Worm (Caenorhabditis elegans) whole organism, L1 larva: ENCODE measurements around the gene rft-2.

Experiments used
- C04F5.9 ChIP-seq: sonication (generic microtip); optimal IDR thresholded peaks from 2 replicates; lab custom pipeline; 2016; ENCODE audit warnings: missing genetic modification characterization, missing compliant biosample characterization
- C16A3.4 ChIP-seq: fragments of 150-350 bp; optimal IDR thresholded peaks from 2 replicates; lab custom pipeline; 2014; ENCODE audit warnings: missing biosample characterization, missing genetic modification characterization
- C34B4.2 ChIP-seq: sonication (generic microtip); optimal IDR thresholded peaks from 2 replicates; lab custom pipeline; 2017; ENCODE audit warnings: mild to moderate bottlenecking, missing genetic modification characterization, missing compliant biosample characterization
- F16B12.6 ChIP-seq: fragments of 150-350 bp; optimal IDR thresholded peaks from 2 replicates; lab custom pipeline; 2014; ENCODE audit warnings: missing biosample characterization, missing genetic modification characterization
- alr-1 ChIP-seq: fragments of 200-800 bp; sonication (Bioruptor generic); optimal IDR thresholded peaks from 2 replicates; lab custom pipeline; 2018; ENCODE audit warnings: borderline replicate concordance, mild to moderate bottlenecking, missing genetic modification characterization, missing compliant biosample characterization
- aly-2 ChIP-seq: fragments of 150-350 bp; optimal IDR thresholded peaks from 2 replicates; lab custom pipeline; 2014; ENCODE audit warnings: missing biosample characterization, missing genetic modification characterization
- ama-1 ChIP-seq: fragments of 150-350 bp; optimal IDR thresholded peaks from 2 replicates; lab custom pipeline; 2014
- blmp-1 ChIP-seq: fragments of 150-350 bp; optimal IDR thresholded peaks from 2 replicates; lab custom pipeline; 2014; ENCODE audit warnings: missing biosample characterization, missing genetic modification characterization
- ceh-63 ChIP-seq: fragments of 200-800 bp; sonication (Bioruptor generic); optimal IDR thresholded peaks from 2 replicates; lab custom pipeline; 2018; ENCODE audit warnings: mild to moderate bottlenecking, missing genetic modification characterization, missing compliant biosample characterization
- ceh-82 ChIP-seq, 3 experiments: fragments of 150-350 bp in 1 of 3; sonication (generic microtip) in 2 of 3; optimal IDR thresholded peaks; 2 replicates each; lab custom pipeline; 2014 to 2017; ENCODE audit warnings: missing biosample characterization in 3 of 3, missing genetic modification characterization in 3 of 3
- ces-1 ChIP-seq: fragments of 150-350 bp; optimal IDR thresholded peaks from 2 replicates; lab custom pipeline; 2014; ENCODE audit warnings: missing biosample characterization, missing genetic modification reagents, missing genetic modification characterization
- dpl-1 ChIP-seq, 3 experiments: fragments of 150-350 bp in 2 of 3; sonication (generic microtip) in 1 of 3; optimal IDR thresholded peaks; 2 replicates each; lab custom pipeline; 2014 to 2017; ENCODE audit warnings: missing biosample characterization in 3 of 3, missing genetic modification characterization in 3 of 3, missing genetic modification reagents in 3 of 3
- dsc-1 ChIP-seq: sonication (generic microtip); optimal IDR thresholded peaks from 2 replicates; lab custom pipeline; 2016; ENCODE audit warnings: mild to moderate bottlenecking, missing genetic modification characterization, missing compliant biosample characterization
- egl-27 ChIP-seq, 2 experiments: fragments of 150-350 bp in 1 of 2; sonication (generic microtip); optimal IDR thresholded peaks; 3 replicates each; lab custom pipeline; 2017 to 2018; ENCODE audit warnings: missing biosample characterization in 2 of 2, missing genetic modification characterization in 2 of 2, missing genetic modification reagents in 2 of 2
- ets-5 ChIP-seq: fragments of 200-800 bp; sonication (Bioruptor generic); IDR thresholded peaks from 2 replicates; pipeline ENCODE4 v1.3.6; 2022; ENCODE audit warnings: missing genetic modification characterization, missing compliant biosample characterization
- fos-1 ChIP-seq: fragments of 150-350 bp; optimal IDR thresholded peaks from 2 replicates; lab custom pipeline; 2014; ENCODE audit warnings: missing biosample characterization, missing genetic modification characterization
- hpl-2 ChIP-seq: fragments of 150-350 bp; optimal IDR thresholded peaks from 2 replicates; lab custom pipeline; 2014; ENCODE audit warnings: missing biosample characterization, missing genetic modification reagents, missing genetic modification characterization
- jun-1 ChIP-seq: fragments of 150-350 bp; optimal IDR thresholded peaks from 2 replicates; lab custom pipeline; 2014; ENCODE audit warnings: missing biosample characterization, missing genetic modification reagents, missing genetic modification characterization
- lin-15B ChIP-seq: fragments of 150-350 bp; sonication (generic microtip); optimal IDR thresholded peaks from 3 replicates; lab custom pipeline; 2014; ENCODE audit warnings: missing biosample characterization, missing genetic modification characterization
- lin-39 ChIP-seq: fragments of 150-350 bp; optimal IDR thresholded peaks from 2 replicates; lab custom pipeline; 2014; ENCODE audit warnings: missing biosample characterization, missing genetic modification reagents, missing genetic modification characterization
- lir-3 ChIP-seq: sonication (generic microtip); optimal IDR thresholded peaks from 2 replicates; lab custom pipeline; 2016; ENCODE audit warnings: mild to moderate bottlenecking, missing genetic modification characterization, moderate library complexity, missing compliant biosample characterization; ENCODE audit not compliant: poor library complexity
- lsy-2 ChIP-seq, 2 experiments: fragments of 150-350 bp; optimal IDR thresholded peaks; 2 replicates each; lab custom pipeline; 2014; ENCODE audit warnings: missing biosample characterization in 2 of 2, missing genetic modification characterization in 2 of 2
- nhr-20 ChIP-seq: sonication (generic microtip); optimal IDR thresholded peaks from 2 replicates; lab custom pipeline; 2016; ENCODE audit warnings: mild to moderate bottlenecking, missing genetic modification characterization, missing compliant biosample characterization
- nhr-237 ChIP-seq: fragments of 150-350 bp; optimal IDR thresholded peaks from 2 replicates; lab custom pipeline; 2014; ENCODE audit warnings: missing biosample characterization, missing genetic modification characterization
- nhr-28 ChIP-seq: fragments of 150-350 bp; optimal IDR thresholded peaks from 2 replicates; lab custom pipeline; 2014; ENCODE audit warnings: missing biosample characterization, missing genetic modification characterization
- nhr-47 ChIP-seq: sonication (generic microtip); optimal IDR thresholded peaks from 2 replicates; lab custom pipeline; 2016; ENCODE audit warnings: mild to moderate bottlenecking, missing genetic modification characterization, moderate library complexity, missing compliant biosample characterization
- nhr-71 ChIP-seq: sonication (generic microtip); optimal IDR thresholded peaks from 2 replicates; lab custom pipeline; 2016; ENCODE audit warnings: mild to moderate bottlenecking, missing genetic modification characterization, moderate library complexity, missing compliant biosample characterization
- nhr-76 ChIP-seq: sonication (generic microtip); optimal IDR thresholded peaks from 2 replicates; lab custom pipeline; 2017; ENCODE audit warnings: missing biosample characterization, missing genetic modification characterization
- skn-1 ChIP-seq: fragments of 150-350 bp; optimal IDR thresholded peaks from 2 replicates; lab custom pipeline; 2014; ENCODE audit warnings: missing biosample characterization, missing genetic modification characterization
- snpc-4 ChIP-seq: fragments of 150-350 bp; optimal IDR thresholded peaks from 2 replicates; lab custom pipeline; 2014; ENCODE audit warnings: missing biosample characterization, missing genetic modification characterization
- sox-4 ChIP-seq: sonication (generic microtip); optimal IDR thresholded peaks from 2 replicates; lab custom pipeline; 2016; ENCODE audit warnings: missing genetic modification characterization, missing compliant biosample characterization
- sup-37 ChIP-seq: fragments of 200-800 bp; sonication (Bioruptor generic); optimal IDR thresholded peaks from 2 replicates; lab custom pipeline; 2018; ENCODE audit warnings: mild to moderate bottlenecking, missing genetic modification characterization, missing compliant biosample characterization
- swsn-7 ChIP-seq: sonication (generic microtip); optimal IDR thresholded peaks from 2 replicates; lab custom pipeline; 2016; ENCODE audit warnings: missing genetic modification characterization, missing compliant biosample characterization
- tbx-2 ChIP-seq: sonication (generic microtip); optimal IDR thresholded peaks from 2 replicates; lab custom pipeline; 2016; ENCODE audit warnings: missing genetic modification characterization, missing compliant biosample characterization
- unc-130 ChIP-seq: fragments of 150-350 bp; optimal IDR thresholded peaks from 2 replicates; lab custom pipeline; 2017; ENCODE audit warnings: missing biosample characterization, missing genetic modification characterization, inconsistent platforms
- unc-98 ChIP-seq: fragments of 200-800 bp; sonication (Bioruptor generic); IDR thresholded peaks from 2 replicates; pipeline ENCODE4 v1.3.6; 2022; ENCODE audit warnings: missing genetic modification characterization, missing compliant biosample characterization
- zag-1 ChIP-seq: fragments of 150-350 bp; optimal IDR thresholded peaks from 2 replicates; lab custom pipeline; 2014; ENCODE audit warnings: missing biosample characterization, missing genetic modification characterization
- ztf-11 ChIP-seq, 2 experiments: sonication (generic microtip); optimal IDR thresholded peaks; 2 replicates each; lab custom pipeline; 2016 to 2017; ENCODE audit warnings: missing genetic modification characterization in 2 of 2, missing biosample characterization in 1 of 2, missing compliant biosample characterization in 1 of 2

The rft-2 gene

DNA sequence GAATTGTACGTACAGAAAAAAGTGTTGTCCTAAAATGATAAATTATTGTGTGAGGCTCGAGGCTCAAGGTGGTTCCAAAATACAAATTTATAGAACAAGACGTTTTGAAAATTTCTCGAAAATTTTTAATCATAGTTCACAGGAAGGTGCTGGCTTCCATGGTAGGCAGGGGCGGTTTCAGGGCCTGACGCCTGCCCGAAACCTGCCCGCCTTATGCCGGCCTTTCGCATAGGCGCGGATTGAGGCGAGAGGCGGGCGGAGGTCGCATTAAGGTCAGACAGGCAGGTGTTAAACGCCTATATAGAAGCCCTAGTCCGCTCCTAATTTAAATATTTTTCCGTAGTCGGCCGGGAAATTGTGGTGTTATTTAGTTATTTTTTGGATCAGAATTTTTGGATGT lies 27.3 kb downstream of the rft-2 start:
- no peak for TF ChIP-seq C16A3.4 (tag; lab: Kevin White, UChicago)
- TF ChIP-seq nhr-47 (tag; lab: Kevin White, UChicago) = no peak
- no peak for TF ChIP-seq zag-1 (tag; lab: Kevin White, UChicago)
- TF ChIP-seq tbx-2 = no peak
- TF ChIP-seq ama-1 (lab: Kevin White, UChicago) = no peak
- no peak for TF ChIP-seq blmp-1
- TF ChIP-seq nhr-28 (tag; lab: Kevin White, UChicago) = no peak
- no peak for TF ChIP-seq ceh-82 (tag; optimal IDR thresholded peaks at IDR 0.05; lab: Kevin White, UChicago)
- TF ChIP-seq fos-1 = no peak
- TF ChIP-seq nhr-20 (tag; lab: Kevin White, UChicago) = no peak

DNA sequence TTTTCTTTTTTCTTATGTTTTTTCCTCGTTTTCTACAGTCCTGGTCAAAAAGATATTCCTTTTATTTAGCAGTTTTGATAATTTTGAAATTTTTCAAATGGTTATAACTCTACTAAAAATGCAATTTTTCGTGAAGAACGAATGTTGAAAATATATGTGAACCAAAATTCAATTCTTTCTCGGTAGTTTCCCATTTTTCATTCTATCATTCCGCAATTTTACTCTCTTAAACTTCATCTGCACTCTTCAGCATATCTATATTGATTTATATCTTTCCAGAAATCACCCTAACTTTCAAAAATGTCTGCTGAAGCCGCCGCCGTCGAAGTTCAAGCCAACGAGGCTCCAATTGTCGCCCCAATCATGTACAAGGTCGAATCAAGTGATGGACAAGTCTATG lies 28.2 kb downstream of the rft-2 start, which contains the start of gene skr-7:
Gene skr-7 (plus strand): TSS at position 301 of the 400 bp plus-strand sequence.
- no peak for TF ChIP-seq C04F5.9
- TF ChIP-seq dpl-1 (GFP tag; optimal IDR thresholded peaks at IDR 0.05; lab: Kevin White, UChicago) = no peak

DNA sequence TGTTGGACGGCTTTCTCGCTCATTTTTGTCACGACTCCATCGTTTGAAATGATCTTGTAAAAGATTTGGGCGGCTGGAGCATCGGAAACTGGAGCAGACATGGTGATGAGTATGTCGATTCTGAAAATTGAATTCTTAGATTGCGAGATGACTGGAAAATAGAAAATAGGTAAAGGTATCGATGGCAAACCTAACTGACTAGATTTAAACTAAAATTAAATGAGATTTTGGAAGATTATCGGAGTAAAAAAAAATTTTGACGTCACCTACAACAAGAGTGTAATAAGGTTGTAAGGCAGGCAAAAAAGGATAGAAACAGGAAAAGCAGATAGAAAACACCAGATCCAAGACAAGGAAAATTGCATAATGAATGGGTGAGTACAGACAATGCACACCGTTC lies 28.9 kb downstream of the rft-2 start, which contains the start of gene skr-14:
Gene skr-14 (minus strand): TSS at position 101 of the 400 bp plus-strand sequence.
- TF ChIP-seq nhr-237 (tag; lab: Kevin White, UChicago) (no peak), hpl-2 (GFP tag; lab: Kevin White, UChicago) (no peak)
- TF ChIP-seq, all 84 proteins: peak for 0

DNA sequence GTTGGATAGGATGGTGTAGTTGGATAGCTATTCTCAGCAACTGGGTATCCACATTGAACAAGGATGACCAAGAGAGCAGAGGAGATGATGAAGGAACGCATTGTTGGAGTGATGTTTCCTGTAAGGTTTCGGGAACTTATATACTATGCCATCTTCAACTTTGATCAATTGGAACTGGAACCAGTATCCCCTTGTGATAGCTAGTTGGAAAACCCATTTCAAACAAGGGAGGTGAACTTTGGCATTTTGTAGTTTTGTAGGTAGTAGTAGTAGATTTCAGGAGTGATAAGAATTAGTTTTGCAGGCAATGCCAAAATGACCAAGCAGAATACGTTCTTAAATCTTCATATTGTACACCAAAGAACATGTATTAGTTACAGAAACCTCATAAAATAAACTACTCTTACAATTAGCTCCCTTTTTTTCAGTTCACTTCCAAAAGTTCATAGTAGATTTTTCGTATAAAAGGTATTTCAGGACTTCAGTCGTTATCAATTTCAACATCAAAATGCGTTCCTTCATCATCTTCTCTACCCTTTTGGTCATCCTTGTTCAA lies 30.5 kb downstream of the rft-2 start, which contains the start of the genes Y47D7A.7 and Y47D7A.2:
Gene Y47D7A.7 (minus strand): TSS at position 101 of the 556 bp plus-strand sequence.
Gene Y47D7A.2 (plus strand): TSS at position 506 of the 556 bp plus-strand sequence.
- no peak for TF ChIP-seq ces-1 (GFP tag; lab: Kevin White, UChicago)
- no peak for TF ChIP-seq lin-15B (tag; lab: Kevin White, UChicago)
- TF ChIP-seq egl-27 (tag; optimal IDR thresholded peaks at IDR 0.05; lab: Kevin White, UChicago) = no peak
- no peak for TF ChIP-seq lsy-2 (tag; optimal IDR thresholded peaks at IDR 0.05; lab: Kevin White, UChicago)
- no peak for TF ChIP-seq unc-98 (GFP tag; lab: Robert Waterston, UW)
- no peak for TF ChIP-seq aly-2 (tag; lab: Kevin White, UChicago)
- no peak for TF ChIP-seq lir-3 (tag; lab: Kevin White, UChicago)
- TF ChIP-seq C34B4.2 = no peak
- no peak for TF ChIP-seq skn-1 (tag; lab: Kevin White, UChicago)
- no peak for TF ChIP-seq unc-130
- TF ChIP-seq alr-1 (tag; lab: Kevin White, UChicago) = no peak
- TF ChIP-seq ets-5 (GFP tag; lab: Robert Waterston, UW) = no peak
- TF ChIP-seq ztf-11 (tag; optimal IDR thresholded peaks at IDR 0.05; lab: Kevin White, UChicago) = no peak
- TF ChIP-seq ceh-63 (GFP tag; lab: Kevin White, UChicago) = no peak
- no peak for TF ChIP-seq dsc-1 (tag; lab: Kevin White, UChicago)
- no peak for TF ChIP-seq nhr-47 (tag; lab: Kevin White, UChicago)
- TF ChIP-seq ceh-82 (tag; optimal IDR thresholded peaks at IDR 0.05; lab: Kevin White, UChicago) = no peak
- no peak for TF ChIP-seq swsn-7 (tag; lab: Kevin White, UChicago)

DNA sequence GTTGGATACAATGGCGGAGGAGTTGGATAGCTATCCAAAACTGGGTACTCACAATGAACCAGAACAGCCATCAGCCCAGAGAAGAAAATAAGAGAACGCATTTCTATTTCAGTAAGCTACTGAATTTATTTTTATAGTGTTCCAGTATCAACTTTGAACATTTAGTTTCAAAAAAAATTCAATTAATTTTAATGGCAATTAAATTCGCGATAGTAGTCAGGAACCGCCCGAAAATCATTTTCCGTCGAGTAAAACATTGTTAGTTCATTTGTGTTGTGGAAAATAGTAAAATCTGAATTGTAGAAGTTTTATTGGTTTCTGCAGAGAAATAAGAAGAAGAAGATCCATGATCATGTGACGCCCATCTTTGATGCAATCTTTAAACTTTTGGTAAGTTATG lies 32.2 kb downstream of the rft-2 start, which contains the start of gene Y47D7A.6:
Gene Y47D7A.6 (minus strand): TSS at position 101 of the 400 bp plus-strand sequence.
- TF ChIP-seq hpl-2 (GFP tag; lab: Kevin White, UChicago) = no peak
- no peak for TF ChIP-seq lin-39 (tag; lab: Kevin White, UChicago)
- TF ChIP-seq jun-1 = no peak
- no peak for TF ChIP-seq snpc-4 (tag; lab: Kevin White, UChicago)
- TF ChIP-seq nhr-76 (tag; lab: Kevin White, UChicago) = no peak
- TF ChIP-seq sup-37 (GFP tag; lab: Kevin White, UChicago) = no peak
- no peak for TF ChIP-seq sox-4 (tag; lab: Kevin White, UChicago)
- no peak for TF ChIP-seq nhr-237 (tag; lab: Kevin White, UChicago)
- TF ChIP-seq F16B12.6 = no peak
- TF ChIP-seq nhr-71 (tag; lab: Kevin White, UChicago) = no peak
- TF ChIP-seq lsy-2 (tag; optimal IDR thresholded peaks at IDR 0.05; lab: Kevin White, UChicago) = no peak
